Worm (Caenorhabditis elegans): Measurements from ENCODE around the gene lurp-3.

Gene lurp-3

ce11 chrV:13459323-13459722 lies 3.8 kb downstream of the lurp-3 start, which contains the start of gene bath-39:
TSS of gene bath-39 (plus strand) at chrV:13459459.
- TF ChIP-seq dao-5 (tag; optimal IDR thresholded peaks at IDR 0.05) (no peak), W03F9.2 (tag; optimal IDR thresholded peaks at IDR 0.05) (no peak), him-1 (tag; optimal IDR thresholded peaks at IDR 0.05) (no peak)

ce11 chrV:13462974-13463373 lies 7.4 kb downstream of the lurp-3 start, which contains the start of gene frm-10:
TSS of gene frm-10 (plus strand) at chrV:13463207.
- TF ChIP-seq W03F9.2 (tag; optimal IDR thresholded peaks at IDR 0.05) (peak; percentile 55), him-1 (tag; optimal IDR thresholded peaks at IDR 0.05) (no peak)

DNA sequence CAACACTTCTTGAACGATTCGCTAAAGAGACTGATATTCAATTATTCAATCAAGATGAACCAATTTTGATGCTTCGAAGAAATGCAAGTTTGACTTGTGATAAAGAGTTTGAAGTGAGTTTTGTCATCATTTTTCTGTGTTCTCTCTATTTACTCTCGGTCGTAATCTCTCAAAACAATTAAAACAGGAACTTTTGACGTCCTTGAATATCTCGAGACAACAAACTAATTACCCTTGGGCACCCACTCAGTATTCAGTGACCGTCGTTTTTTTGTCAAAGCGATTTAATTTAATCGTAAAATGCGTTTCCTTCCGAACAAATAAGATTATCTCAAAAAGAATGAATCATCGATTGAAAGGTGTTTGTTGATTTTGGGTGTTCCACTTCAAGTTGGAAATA lies 8.6 kb downstream of the lurp-3 start:
- TF ChIP-seq dao-5 (tag; optimal IDR thresholded peaks at IDR 0.05) (no peak), W03F9.2 (tag; optimal IDR thresholded peaks at IDR 0.05) (no peak), him-1 (tag; optimal IDR thresholded peaks at IDR 0.05) (no peak)

DNA sequence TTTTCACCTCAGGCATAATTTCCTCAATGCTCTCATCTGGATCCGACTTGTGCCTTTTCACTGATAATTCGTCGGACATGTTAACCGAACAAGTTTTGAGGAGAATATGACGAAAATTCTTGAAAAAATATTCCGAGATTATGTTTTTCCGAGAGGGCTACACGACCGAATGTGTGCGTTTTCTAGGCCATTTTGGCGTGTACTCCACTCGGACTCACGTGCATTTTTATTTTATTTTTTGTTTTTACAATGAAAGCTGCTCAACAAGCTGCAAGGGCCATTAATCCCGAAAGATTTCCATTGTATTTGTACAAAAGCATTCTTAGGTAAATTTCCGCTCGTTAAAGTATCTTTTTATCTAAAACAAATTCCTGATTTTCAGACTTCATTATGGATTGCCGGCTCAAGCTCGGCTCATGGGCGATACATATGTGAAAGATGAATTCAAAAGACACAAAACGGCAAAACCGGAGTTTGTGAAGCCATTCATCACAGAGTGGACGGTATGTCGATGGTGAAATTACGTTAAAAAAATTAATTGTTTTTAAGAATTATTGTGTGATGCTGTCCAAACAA lies 12.7 kb downstream of the lurp-3 start, which contains the start of the genes F25H9.6 and F25H9.7:
TSS of gene F25H9.6 (minus strand) at position 172 of the 576 bp plus-strand sequence.
TSS of gene F25H9.7 (plus strand) at position 187 of the 576 bp plus-strand sequence.
- TF ChIP-seq him-1 (tag; optimal IDR thresholded peaks at IDR 0.05) (peak; percentile 80), dao-5 (tag; optimal IDR thresholded peaks at IDR 0.05) (no peak), W03F9.2 (tag; optimal IDR thresholded peaks at IDR 0.05) (peak; percentile 73)

ce11 chrV:13472062-13472461 lies 16.5 kb downstream of the lurp-3 start:
- TF ChIP-seq W03F9.2 (tag; optimal IDR thresholded peaks at IDR 0.05): no peak
- no peak for TF ChIP-seq dao-5 (tag; optimal IDR thresholded peaks at IDR 0.05)
- no peak for TF ChIP-seq him-1 (tag; optimal IDR thresholded peaks at IDR 0.05)

DNA sequence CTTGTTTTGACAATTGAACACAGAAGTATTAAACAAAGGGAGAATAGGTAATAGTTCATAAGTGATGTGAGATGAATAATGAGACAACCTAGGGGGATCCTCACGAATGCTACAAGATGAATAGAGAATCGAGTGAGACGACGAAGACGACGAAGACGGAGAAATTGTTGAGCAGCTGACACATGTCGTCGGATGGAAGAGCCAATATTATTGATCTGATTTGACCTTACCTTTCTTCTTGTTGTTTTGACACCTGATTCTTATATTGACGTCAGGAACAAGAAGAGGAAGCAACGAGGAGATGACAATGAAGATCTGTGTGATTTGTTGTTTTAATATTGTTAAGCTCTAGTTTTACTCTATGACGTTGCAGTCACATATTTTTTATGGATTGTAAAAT lies 17.9 kb downstream of the lurp-3 start, which contains the start of gene T10G3.1:
TSS of gene T10G3.1 (minus strand) at position 213 of the 400 bp plus-strand sequence.
- TF ChIP-seq W03F9.2 (tag; optimal IDR thresholded peaks at IDR 0.05): no peak
- TF ChIP-seq dao-5 (tag; optimal IDR thresholded peaks at IDR 0.05): no peak
- TF ChIP-seq him-1 (tag; optimal IDR thresholded peaks at IDR 0.05): no peak

- TF ChIP-seq W03F9.2 (tag; optimal IDR thresholded peaks at IDR 0.05) (no peak), him-1 (tag; optimal IDR thresholded peaks at IDR 0.05) (no peak), dao-5 (tag; optimal IDR thresholded peaks at IDR 0.05) (no peak)
Observed at ce11 chrV:13476350-13476749, 20.8 kb downstream of the lurp-3 start, which contains the start of gene T10G3.8. TSS of gene T10G3.8 (minus strand) at chrV:13476450.

DNA sequence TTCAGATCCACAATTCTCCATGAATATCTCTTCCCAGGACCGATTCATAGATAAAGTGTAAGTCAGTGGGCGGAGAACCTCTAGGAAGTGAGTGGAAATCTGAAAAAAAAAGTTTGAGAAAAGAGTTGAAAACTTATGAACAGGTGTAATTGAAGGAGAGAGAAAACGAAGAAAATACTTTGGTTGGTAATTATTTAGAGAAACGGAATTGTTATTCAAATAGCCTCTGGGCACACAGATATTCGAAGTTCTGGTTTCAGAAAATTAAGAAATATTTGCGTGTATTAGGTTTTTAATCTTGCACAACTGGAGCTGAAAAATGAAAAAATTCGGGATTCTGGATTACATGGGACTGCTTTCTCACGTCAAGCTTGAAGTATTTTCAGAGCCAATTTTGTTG lies 24.2 kb downstream of the lurp-3 start, which contains the start of gene T10G3.2:
TSS of gene T10G3.2 (minus strand) at position 101 of the 400 bp plus-strand sequence.
- TF ChIP-seq dao-5 (tag; optimal IDR thresholded peaks at IDR 0.05): no peak
- no peak for TF ChIP-seq W03F9.2 (tag; optimal IDR thresholded peaks at IDR 0.05)

DNA sequence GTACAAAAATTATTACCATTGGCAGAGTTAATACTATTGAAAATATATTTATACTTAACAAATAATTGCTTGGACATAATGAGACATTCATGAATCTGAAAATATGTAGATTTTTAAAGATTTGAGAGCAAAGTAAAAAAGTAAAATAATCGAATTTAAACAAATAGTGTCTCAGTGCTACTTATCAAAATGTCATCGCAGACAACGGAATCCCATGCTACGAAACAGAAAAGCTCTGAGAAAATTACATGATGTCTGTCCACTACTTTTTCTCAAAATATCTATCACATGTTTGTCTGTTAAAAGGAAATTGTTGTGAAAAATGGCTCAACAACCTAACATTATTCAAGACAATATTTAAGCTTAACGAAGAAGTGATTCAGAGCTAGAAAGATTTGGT lies 28.8 kb downstream of the lurp-3 start, which contains the start of gene T10G3.4:
TSS of gene T10G3.4 (minus strand) at position 101 of the 400 bp plus-strand sequence.
- TF ChIP-seq W03F9.2 (tag; optimal IDR thresholded peaks at IDR 0.05): no peak
- no peak for TF ChIP-seq him-1 (tag; optimal IDR thresholded peaks at IDR 0.05)
- no peak for TF ChIP-seq dao-5 (tag; optimal IDR thresholded peaks at IDR 0.05)

DNA sequence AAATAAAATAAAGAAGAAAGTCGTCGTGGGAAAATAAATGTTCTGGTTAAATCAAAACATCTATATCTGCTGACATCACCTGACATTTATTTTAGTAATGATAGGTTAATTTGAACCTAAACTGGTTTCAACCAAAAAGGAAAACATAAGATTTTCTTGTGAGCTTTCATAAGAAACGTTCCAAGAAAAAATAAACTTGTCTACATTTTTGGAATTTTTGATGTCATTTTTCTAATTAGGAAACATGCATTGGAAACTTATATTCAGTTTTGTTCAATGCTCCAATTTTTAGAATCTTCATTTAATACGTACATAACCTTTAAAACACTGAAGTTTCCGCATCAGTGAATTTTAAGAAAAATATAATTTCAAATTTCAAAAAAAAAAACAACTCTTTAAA lies 30.2 kb downstream of the lurp-3 start:
- TF ChIP-seq W03F9.2 (tag; optimal IDR thresholded peaks at IDR 0.05): no peak
- no peak for TF ChIP-seq dao-5 (tag; optimal IDR thresholded peaks at IDR 0.05)
- no peak for TF ChIP-seq him-1 (tag; optimal IDR thresholded peaks at IDR 0.05)

DNA sequence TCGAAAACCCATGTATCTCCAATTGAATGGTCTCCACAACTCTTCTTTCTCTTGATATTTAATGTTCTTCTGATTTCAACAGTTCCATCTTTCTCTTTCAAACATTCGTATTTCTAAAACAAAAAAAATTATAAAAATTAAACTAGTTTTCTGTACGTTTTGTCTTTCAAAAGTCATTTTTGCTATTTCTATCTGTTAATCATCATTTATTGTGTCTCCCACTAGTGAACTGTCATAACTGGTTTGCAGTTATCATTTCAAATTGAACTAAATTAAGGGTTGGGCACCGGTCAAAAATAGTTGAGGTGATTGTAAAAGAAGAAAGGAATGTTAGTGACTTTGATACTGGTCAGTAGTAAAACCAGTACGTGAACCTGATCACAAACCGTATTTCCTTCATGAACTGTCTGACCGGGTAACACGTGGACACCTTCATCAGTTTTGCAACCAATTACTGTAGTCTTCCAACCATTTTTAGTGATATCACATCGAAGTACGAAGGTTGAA lies 32.8 kb downstream of the lurp-3 start:
- no peak for TF ChIP-seq him-1 (tag; optimal IDR thresholded peaks at IDR 0.05)
- no peak for TF ChIP-seq dao-5 (tag; optimal IDR thresholded peaks at IDR 0.05)
- no peak for TF ChIP-seq W03F9.2 (tag; optimal IDR thresholded peaks at IDR 0.05)

- TF ChIP-seq him-1 (tag; optimal IDR thresholded peaks at IDR 0.05) (no peak), W03F9.2 (tag; optimal IDR thresholded peaks at IDR 0.05) (no peak), dao-5 (tag; optimal IDR thresholded peaks at IDR 0.05) (no peak)
Observed at ce11 chrV:13489830-13490229, 34.3 kb downstream of the lurp-3 start, which contains the start of gene T10G3.3. TSS of gene T10G3.3 (minus strand) at chrV:13490199.

DNA sequence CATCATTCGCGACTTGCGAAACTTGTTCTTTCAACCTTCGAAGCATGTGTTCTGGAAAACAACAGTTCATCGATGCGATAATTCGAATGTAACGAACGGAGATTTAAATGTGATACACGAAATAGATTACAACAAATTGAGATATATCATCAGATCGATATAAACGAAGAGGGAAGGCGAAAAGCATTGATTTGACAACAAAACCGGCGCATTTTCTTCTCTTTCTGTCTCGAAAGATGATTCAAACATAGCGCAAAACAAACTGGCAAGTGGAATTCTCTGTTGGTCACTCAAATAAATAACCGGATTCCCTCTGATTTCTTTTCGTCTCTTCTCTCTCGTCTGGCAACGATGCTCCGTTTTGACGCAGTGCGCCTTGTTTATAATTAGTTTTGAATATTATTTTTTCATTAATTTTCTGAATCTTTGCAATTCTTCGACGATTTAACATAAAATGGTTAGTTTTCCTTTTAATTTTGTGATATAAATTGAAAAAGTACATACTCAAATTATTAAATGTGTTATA lies 41.8 kb downstream of the lurp-3 start, which contains the start of the genes eea-1 and gut-2:
TSS of gene eea-1 (minus strand) at position 51 of the 526 bp plus-strand sequence.
TSS of gene gut-2 (plus strand) at position 369 of the 526 bp plus-strand sequence.
- TF ChIP-seq W03F9.2 (tag; optimal IDR thresholded peaks at IDR 0.05): peak; percentile 70
- no peak for TF ChIP-seq him-1 (tag; optimal IDR thresholded peaks at IDR 0.05)
- TF ChIP-seq dao-5 (tag; optimal IDR thresholded peaks at IDR 0.05): no peak

- no peak for TF ChIP-seq W03F9.2 (tag; optimal IDR thresholded peaks at IDR 0.05)
- no peak for TF ChIP-seq dao-5 (tag; optimal IDR thresholded peaks at IDR 0.05)
- no peak for TF ChIP-seq him-1 (tag; optimal IDR thresholded peaks at IDR 0.05)
Observed at ce11 chrV:13499227-13499626, 43.7 kb downstream of the lurp-3 start.
